Worm (Caenorhabditis elegans) whole organism, young adult: ENCODE results near the gene nlp-82.

Source experiments
- B0336.3 ChIP-seq: fragments of 200-800 bp; sonication (Bioruptor generic); IDR thresholded peaks from 2 replicates; pipeline ENCODE4 v1.3.6; 2022; ENCODE audit warnings: missing genetic modification characterization, missing compliant biosample characterization
- F10E7.11 ChIP-seq: sonication (generic microtip); optimal IDR thresholded peaks from 2 replicates; lab custom pipeline; 2017; ENCODE audit warnings: mild to moderate bottlenecking, missing genetic modification characterization, moderate library complexity, missing compliant biosample characterization
- F55B11.4 ChIP-seq: sonication (generic microtip); optimal IDR thresholded peaks from 2 replicates; lab custom pipeline; 2016; ENCODE audit warnings: missing compliant biosample characterization, missing genetic modification characterization, borderline replicate concordance; ENCODE audit not compliant: insufficient read depth
- F57A8.1 ChIP-seq: fragments of 200-800 bp; sonication (Bioruptor generic); optimal IDR thresholded peaks from 2 replicates; lab custom pipeline; 2018; ENCODE audit warnings: mild to moderate bottlenecking, missing genetic modification characterization, moderate library complexity, missing compliant biosample characterization
- Y53G8AR.9 ChIP-seq: fragments of 200-800 bp; sonication (Bioruptor generic); conservative IDR thresholded peaks from 2 replicates; pipeline ENCODE4 v1.3.6; 2022; ENCODE audit warnings: missing genetic modification reagents, missing genetic modification characterization, missing compliant biosample characterization
- Y56A3A.18 ChIP-seq: fragments of 200-800 bp; sonication (Bioruptor generic); IDR thresholded peaks from 2 replicates; pipeline ENCODE4 v1.3.6; 2022; ENCODE audit warnings: missing genetic modification reagents, missing genetic modification characterization, missing compliant biosample characterization
- Y79H2A.3 ChIP-seq: fragments of 200-800 bp; sonication (Bioruptor generic); conservative IDR thresholded peaks from 2 replicates; pipeline ENCODE4 v1.3.6; 2022; ENCODE audit warnings: missing genetic modification reagents, missing genetic modification characterization, missing compliant biosample characterization
- Y95B8A.8 ChIP-seq: fragments of 200-800 bp; sonication (Bioruptor generic); IDR thresholded peaks from 2 replicates; pipeline ENCODE4 v1.3.6; 2022; ENCODE audit warnings: missing genetic modification reagents, missing genetic modification characterization, missing compliant biosample characterization
- akir-1 ChIP-seq: fragments of 200-800 bp; sonication (Bioruptor generic); optimal IDR thresholded peaks from 2 replicates; lab custom pipeline; 2018; ENCODE audit warnings: mild to moderate bottlenecking, missing genetic modification characterization, moderate library complexity, missing compliant biosample characterization
- aptf-3 ChIP-seq: fragments of 200-800 bp; sonication (Bioruptor generic); IDR thresholded peaks from 2 replicates; pipeline ENCODE4 v1.3.6; 2022; ENCODE audit warnings: missing genetic modification characterization, missing compliant biosample characterization
- attf-5 ChIP-seq: fragments of 200-800 bp; sonication (Bioruptor generic); optimal IDR thresholded peaks from 2 replicates; lab custom pipeline; 2018; ENCODE audit warnings: mild to moderate bottlenecking, missing genetic modification characterization, missing compliant biosample characterization
- cebp-1 ChIP-seq, 2 experiments: fragments of 200-800 bp in 1 of 2; sonication (Bioruptor generic) in 1 of 2; sonication (generic microtip) in 1 of 2; IDR thresholded peaks in 1 of 2; optimal IDR thresholded peaks in 1 of 2; 2 replicates each; pipeline versions ENCODE4 v1.3.6 to Lab custom; 2017 to 2022; ENCODE audit warnings: missing compliant biosample characterization in 2 of 2, missing genetic modification characterization in 2 of 2, mild to moderate bottlenecking in 1 of 2, missing genetic modification reagents in 1 of 2, moderate library complexity in 1 of 2
- ceh-100 ChIP-seq: fragments of 200-800 bp; sonication (Bioruptor generic); IDR thresholded peaks from 2 replicates; pipeline ENCODE4 v1.3.6; 2022; ENCODE audit warnings: missing genetic modification reagents, missing genetic modification characterization, missing compliant biosample characterization
- ceh-40 ChIP-seq: fragments of 200-800 bp; sonication (Bioruptor generic); IDR thresholded peaks from 2 replicates; pipeline ENCODE4 v1.3.6; 2022; ENCODE audit warnings: missing genetic modification characterization, missing compliant biosample characterization
- dox-1 ChIP-seq: fragments of 200-800 bp; sonication (Bioruptor generic); IDR thresholded peaks from 2 replicates; pipeline ENCODE4 v1.3.6; 2022; ENCODE audit warnings: missing genetic modification reagents, missing genetic modification characterization, missing compliant biosample characterization
- efl-1 ChIP-seq: fragments of 150-350 bp; optimal IDR thresholded peaks from 2 replicates; lab custom pipeline; 2014; ENCODE audit warnings: missing biosample characterization, missing genetic modification reagents, missing genetic modification characterization
- ekl-4 ChIP-seq: fragments of 200-800 bp; sonication (Bioruptor generic); IDR thresholded peaks from 2 replicates; pipeline ENCODE4 v1.3.6; 2022; ENCODE audit warnings: missing genetic modification reagents, missing genetic modification characterization, missing compliant biosample characterization
- fkh-3 ChIP-seq: sonication (generic microtip); optimal IDR thresholded peaks from 2 replicates; lab custom pipeline; 2016; ENCODE audit warnings: mild to moderate bottlenecking, missing genetic modification characterization, missing compliant biosample characterization
- him-1 ChIP-seq: sonication (generic microtip); optimal IDR thresholded peaks from 2 replicates; lab custom pipeline; 2016; ENCODE audit warnings: missing genotype, missing genetic modification reagents, missing genetic modification characterization, missing compliant biosample characterization
- hlh-12 ChIP-seq: sonication (generic microtip); optimal IDR thresholded peaks from 2 replicates; lab custom pipeline; 2016; ENCODE audit warnings: missing genetic modification characterization, missing compliant biosample characterization
- lin-26 ChIP-seq: fragments of 200-800 bp; sonication (Bioruptor generic); IDR thresholded peaks from 2 replicates; pipeline ENCODE4 v1.3.6; 2022; ENCODE audit warnings: missing genetic modification reagents, missing genetic modification characterization, missing compliant biosample characterization
- lin-54 ChIP-seq: fragments of 200-800 bp; sonication (Bioruptor generic); optimal IDR thresholded peaks from 2 replicates; lab custom pipeline; 2018; ENCODE audit warnings: mild to moderate bottlenecking, missing genetic modification characterization, missing compliant biosample characterization
- madf-10 ChIP-seq: sonication (generic microtip); optimal IDR thresholded peaks from 2 replicates; lab custom pipeline; 2016; ENCODE audit warnings: mild to moderate bottlenecking, missing genetic modification characterization, missing compliant biosample characterization
- mcd-1 ChIP-seq: fragments of 200-800 bp; sonication (Bioruptor generic); IDR thresholded peaks from 2 replicates; pipeline ENCODE4 v1.3.6; 2022; ENCODE audit warnings: missing genetic modification reagents, missing genetic modification characterization, missing compliant biosample characterization
- mes-4 ChIP-seq: sonication (generic microtip); optimal IDR thresholded peaks from 2 replicates; lab custom pipeline; 2016; ENCODE audit warnings: missing genotype, missing genetic modification characterization, missing compliant biosample characterization
- mxl-1 ChIP-seq: sonication (generic microtip); optimal IDR thresholded peaks from 2 replicates; lab custom pipeline; 2016; ENCODE audit warnings: missing genetic modification characterization, missing compliant biosample characterization
- nhr-120 ChIP-seq: fragments of 200-800 bp; sonication (Bioruptor generic); IDR thresholded peaks from 2 replicates; pipeline ENCODE4 v1.3.6; 2022; ENCODE audit warnings: missing genetic modification characterization, missing compliant biosample characterization
- nhr-179 ChIP-seq: sonication (generic microtip); optimal IDR thresholded peaks from 2 replicates; lab custom pipeline; 2016; ENCODE audit warnings: mild to moderate bottlenecking, missing genetic modification characterization, missing compliant biosample characterization
- snpc-1.3 ChIP-seq: sonication (generic microtip); optimal IDR thresholded peaks from 2 replicates; lab custom pipeline; 2017; ENCODE audit warnings: missing genetic modification characterization, mild to moderate bottlenecking, missing compliant biosample characterization, antibody characterized with exemption, moderate library complexity, missing genotype, missing genetic modification reagents; ENCODE audit not compliant: insufficient read depth
- snpc-3.4 ChIP-seq: sonication (generic microtip); optimal IDR thresholded peaks from 2 replicates; lab custom pipeline; 2017; ENCODE audit warnings: missing genetic modification characterization, mild to moderate bottlenecking, missing compliant biosample characterization, antibody characterized with exemption, moderate library complexity, missing genotype, missing genetic modification reagents
- snpc-4 ChIP-seq, 5 experiments: fragments of 150-350 bp in 1 of 5; sonication (generic microtip) in 4 of 5; optimal IDR thresholded peaks; 2 replicates each; lab custom pipeline; 2014 to 2018; ENCODE audit warnings: missing genetic modification characterization in 5 of 5, missing biosample characterization in 3 of 5, antibody characterized with exemption in 2 of 5, mild to moderate bottlenecking in 2 of 5, missing compliant biosample characterization in 2 of 5, missing genotype in 2 of 5, moderate library complexity in 2 of 5, missing genetic modification reagents in 1 of 5
- sptf-2 ChIP-seq: fragments of 200-800 bp; sonication (Bioruptor generic); optimal IDR thresholded peaks from 2 replicates; lab custom pipeline; 2018; ENCODE audit warnings: mild to moderate bottlenecking, missing genetic modification characterization, missing compliant biosample characterization
- tbx-9 ChIP-seq: sonication (generic microtip); optimal IDR thresholded peaks from 2 replicates; lab custom pipeline; 2016; ENCODE audit warnings: borderline replicate concordance, missing genetic modification characterization, inconsistent platforms, missing compliant biosample characterization
- zfh-2 ChIP-seq: fragments of 200-800 bp; sonication (Bioruptor generic); conservative IDR thresholded peaks from 2 replicates; pipeline ENCODE4 v1.3.6; 2022; ENCODE audit warnings: missing genetic modification reagents, missing genetic modification characterization, missing compliant biosample characterization
- ztf-25 ChIP-seq: fragments of 200-800 bp; sonication (Bioruptor generic); IDR thresholded peaks from 2 replicates; pipeline ENCODE4 v1.3.6; 2022; ENCODE audit warnings: missing genetic modification reagents, missing genetic modification characterization, missing compliant biosample characterization
- ztf-3 ChIP-seq: fragments of 200-800 bp; sonication (Bioruptor generic); optimal IDR thresholded peaks from 2 replicates; lab custom pipeline; 2018; ENCODE audit warnings: mild to moderate bottlenecking, missing genetic modification characterization, missing compliant biosample characterization

The nlp-82 gene

DNA sequence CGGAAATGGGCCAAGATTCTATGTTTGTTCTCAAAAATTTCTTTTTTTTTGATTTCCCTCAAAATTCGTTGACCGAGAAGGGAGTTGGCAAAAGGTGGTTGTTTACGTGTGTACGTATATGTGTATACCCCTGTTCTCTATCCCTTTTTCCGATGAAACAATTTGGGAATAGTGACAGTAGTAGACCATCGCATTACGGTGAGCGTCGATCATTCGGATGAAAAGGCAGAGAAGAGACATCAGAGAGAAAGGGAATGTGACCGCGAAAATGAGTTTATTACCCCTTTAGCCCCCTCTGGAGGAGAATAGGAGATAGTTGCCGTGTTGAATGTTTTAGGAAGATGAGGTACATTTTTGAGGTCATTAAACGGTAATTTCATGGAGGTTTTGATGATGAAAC, 5.9 kb upstream of the nlp-82 start:
- TF ChIP-seq akir-1 (GFP tag; lab: Kevin White, UChicago) (no peak), nhr-179 (tag; lab: Kevin White, UChicago) (no peak), nhr-120 (GFP tag; lab: Robert Waterston, UW) (no peak), zfh-2 (GFP tag; lab: Robert Waterston, UW) (no peak), F55B11.4 (no peak), lin-54 (GFP tag; lab: Kevin White, UChicago) (no peak)

DNA sequence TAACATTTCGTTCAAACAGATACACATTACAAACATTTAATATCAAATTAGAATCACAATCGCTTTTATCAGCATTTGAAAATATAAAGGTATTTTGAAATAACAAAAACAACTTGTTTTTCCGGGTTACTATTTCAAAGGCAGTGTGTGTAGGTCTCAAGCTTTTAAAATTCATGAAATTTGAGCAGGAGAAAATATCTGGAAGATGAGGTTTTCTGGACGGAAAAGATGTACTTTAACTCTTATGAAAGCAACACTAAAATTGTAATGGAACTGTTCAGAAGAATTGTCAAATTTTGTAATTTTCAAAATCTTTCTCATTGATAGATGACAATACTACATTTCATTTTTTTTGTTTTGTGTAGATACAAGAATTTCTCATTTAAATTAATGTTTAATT, 4.5 kb upstream of the nlp-82 start:
- no peak for TF ChIP-seq fkh-3 (tag; lab: Kevin White, UChicago)
- no peak for TF ChIP-seq hlh-12 (tag; lab: Kevin White, UChicago)
- TF ChIP-seq F57A8.1 (GFP tag; lab: Kevin White, UChicago): no peak
- no peak for TF ChIP-seq mes-4 (tag; lab: Kevin White, UChicago)
- TF ChIP-seq lin-54 (GFP tag; lab: Kevin White, UChicago): no peak
- no peak for TF ChIP-seq sptf-2 (GFP tag; lab: Kevin White, UChicago)
- TF ChIP-seq snpc-4 (GFP tag; optimal IDR thresholded peaks at IDR 0.05; lab: Kevin White, UChicago): no peak
- no peak for TF ChIP-seq snpc-4 (tag; optimal IDR thresholded peaks at IDR 0.05; lab: Kevin White, UChicago)
- TF ChIP-seq cebp-1 (GFP tag; IDR thresholded peaks at IDR 0.05; lab: Robert Waterston, UW): no peak
- TF ChIP-seq cebp-1 (tag; optimal IDR thresholded peaks at IDR 0.05; lab: Kevin White, UChicago): no peak
- no peak for TF ChIP-seq mxl-1 (tag; lab: Kevin White, UChicago)
- TF ChIP-seq attf-5 (GFP tag; lab: Kevin White, UChicago): no peak
- no peak for TF ChIP-seq snpc-3.4 (tag; lab: Kevin White, UChicago)
- TF ChIP-seq ceh-40 (GFP tag; lab: Robert Waterston, UW): no peak
- TF ChIP-seq Y95B8A.8: no peak
- no peak for TF ChIP-seq mcd-1
- TF ChIP-seq efl-1 (GFP tag; lab: Kevin White, UChicago): no peak
- TF ChIP-seq snpc-1.3 (tag; lab: Kevin White, UChicago): no peak
- no peak for TF ChIP-seq ceh-100 (GFP tag; lab: Robert Waterston, UW)
- no peak for TF ChIP-seq nhr-120 (GFP tag; lab: Robert Waterston, UW)
- TF ChIP-seq B0336.3 (GFP tag; lab: Robert Waterston, UW): no peak
- no peak for TF ChIP-seq ztf-25

DNA sequence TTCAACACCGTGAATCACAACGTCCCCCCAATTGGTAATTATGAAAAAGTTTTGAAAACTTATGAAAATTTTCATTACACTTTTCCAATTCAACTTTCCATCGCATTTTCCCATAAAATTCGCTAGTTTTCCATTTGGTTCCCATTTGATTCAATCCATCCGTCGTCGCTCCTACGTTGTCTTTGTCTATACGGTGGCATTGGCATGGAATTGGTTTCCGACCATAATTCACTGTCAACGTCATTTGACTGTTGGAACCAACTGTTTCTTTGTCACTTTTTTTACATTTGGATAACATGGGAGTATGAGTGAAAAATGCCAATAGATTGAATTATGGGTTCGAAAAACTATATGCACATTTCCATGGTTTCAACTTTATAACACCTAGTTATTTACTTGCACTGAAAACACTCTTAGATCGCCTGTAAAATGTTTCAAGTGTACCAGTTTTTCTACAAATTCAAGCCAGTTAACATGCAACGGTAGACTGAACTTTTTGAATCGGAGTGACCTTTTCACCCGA, 4.0 kb upstream of the nlp-82 start:
- TF ChIP-seq aptf-3 (GFP tag; lab: Robert Waterston, UW) (no peak), Y56A3A.18 (GFP tag; lab: Robert Waterston, UW) (no peak), ceh-40 (GFP tag; lab: Robert Waterston, UW) (no peak), lin-26 (GFP tag; lab: Robert Waterston, UW) (no peak), F10E7.11 (tag; lab: Kevin White, UChicago) (no peak), dox-1 (GFP tag; lab: Robert Waterston, UW) (no peak), ekl-4 (GFP tag; lab: Robert Waterston, UW) (no peak), tbx-9 (tag; lab: Kevin White, UChicago) (no peak), mcd-1 (no peak), Y53G8AR.9 (no peak), Y79H2A.3 (GFP tag; lab: Robert Waterston, UW) (no peak)

DNA sequence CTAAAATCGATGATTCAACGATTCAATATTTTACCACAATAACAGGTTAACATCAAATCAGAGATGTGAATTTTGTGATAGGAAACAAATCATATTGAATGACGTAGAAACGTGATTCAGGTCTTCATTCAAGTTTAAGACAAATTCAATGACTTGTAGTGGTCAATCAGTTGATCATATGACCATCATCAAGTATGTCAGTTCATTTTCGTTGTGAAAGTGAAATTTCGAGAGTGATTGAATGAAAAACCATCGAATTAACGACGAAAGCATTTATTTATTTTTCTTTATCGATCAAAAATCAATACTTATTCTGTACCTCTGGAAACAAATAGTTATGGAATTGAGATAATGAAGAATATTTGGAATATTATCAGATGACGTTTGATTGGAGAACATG, 2.6 kb downstream of the nlp-82 start:
- TF ChIP-seq ztf-3 (GFP tag; lab: Kevin White, UChicago) (no peak), him-1 (tag; lab: Kevin White, UChicago) (no peak), madf-10 (tag; lab: Kevin White, UChicago) (no peak)
